Worm (Caenorhabditis elegans) whole organism, L4 larva: ENCODE results near the gene pho-1.

Source experiments
- F49E8.2 ChIP-seq: sonication (generic microtip); optimal IDR thresholded peaks from 2 replicates; lab custom pipeline; 2016; ENCODE audit warnings: missing compliant biosample characterization, mild to moderate bottlenecking, missing genetic modification characterization, borderline replicate concordance
- T20F7.1 ChIP-seq: fragments of 200-800 bp; sonication (Bioruptor generic); optimal IDR thresholded peaks from 2 replicates; lab custom pipeline; 2018; ENCODE audit warnings: mild to moderate bottlenecking, missing genetic modification characterization, missing compliant biosample characterization
- T26A8.4 ChIP-seq: fragments of 200-800 bp; sonication (Bioruptor generic); IDR thresholded peaks from 2 replicates; pipeline ENCODE4 v1.3.6; 2022; ENCODE audit warnings: missing genetic modification characterization, missing compliant biosample characterization
- ZK546.5 ChIP-seq, 2 experiments: sonication (generic microtip); optimal IDR thresholded peaks; 2 replicates each; lab custom pipeline; 2017; ENCODE audit warnings: missing biosample characterization in 2 of 2, missing genetic modification characterization in 2 of 2
- aha-1 ChIP-seq: fragments of 150-350 bp; peaks from one replicate; lab custom pipeline; 2014; ENCODE audit warnings: missing biosample characterization, missing genetic modification characterization
- aly-2 ChIP-seq: sonication (generic microtip); optimal IDR thresholded peaks from 2 replicates; lab custom pipeline; 2018; ENCODE audit warnings: missing biosample characterization, missing genetic modification characterization
- attf-4 ChIP-seq: sonication (generic microtip); optimal IDR thresholded peaks from 3 replicates; lab custom pipeline; 2017; ENCODE audit warnings: missing biosample characterization, missing genetic modification characterization
- ceh-32 ChIP-seq: sonication (generic microtip); optimal IDR thresholded peaks from 2 replicates; lab custom pipeline; 2016; ENCODE audit warnings: mild to moderate bottlenecking, missing genetic modification characterization, missing compliant biosample characterization; ENCODE audit not compliant: poor library complexity
- ceh-62 ChIP-seq: sonication (generic microtip); optimal IDR thresholded peaks from 2 replicates; lab custom pipeline; 2017; ENCODE audit warnings: missing biosample characterization, missing genetic modification characterization
- ces-1 ChIP-seq: fragments of 150-350 bp; sonication (generic microtip); optimal IDR thresholded peaks from 4 replicates; lab custom pipeline; 2014; ENCODE audit warnings: missing biosample characterization, missing genetic modification reagents, missing genetic modification characterization
- cey-2 ChIP-seq: sonication (generic microtip); optimal IDR thresholded peaks from 3 replicates; lab custom pipeline; 2017; ENCODE audit warnings: missing genetic modification characterization, mild to moderate bottlenecking, missing compliant biosample characterization, antibody characterized with exemption, borderline replicate concordance; ENCODE audit not compliant: insufficient read depth
- dmd-6 ChIP-seq: fragments of 200-800 bp; sonication (Bioruptor generic); IDR thresholded peaks from 2 replicates; pipeline ENCODE4 v1.3.6; 2022; ENCODE audit warnings: missing genetic modification reagents, missing genetic modification characterization, missing compliant biosample characterization
- dve-1 ChIP-seq: sonication (generic microtip); optimal IDR thresholded peaks from 2 replicates; lab custom pipeline; 2017; ENCODE audit warnings: antibody characterized with exemption, mild to moderate bottlenecking, missing genetic modification characterization, missing compliant biosample characterization; ENCODE audit not compliant: insufficient read depth
- gei-8 ChIP-seq: fragments of 200-800 bp; sonication (Bioruptor generic); optimal IDR thresholded peaks from 2 replicates; lab custom pipeline; 2018; ENCODE audit warnings: mild to moderate bottlenecking, missing genetic modification characterization, missing compliant biosample characterization
- hlh-11 ChIP-seq: fragments of 200-800 bp; sonication (Bioruptor generic); optimal IDR thresholded peaks from 2 replicates; lab custom pipeline; 2018; ENCODE audit warnings: mild to moderate bottlenecking, missing genetic modification characterization, missing compliant biosample characterization
- hlh-30 ChIP-seq: sonication (generic microtip); optimal IDR thresholded peaks from 2 replicates; lab custom pipeline; 2017; ENCODE audit warnings: antibody characterized with exemption, mild to moderate bottlenecking, missing genetic modification characterization, missing compliant biosample characterization; ENCODE audit not compliant: insufficient read depth
- lin-1 ChIP-seq: fragments of 200-800 bp; sonication (Bioruptor generic); IDR thresholded peaks from 2 replicates; pipeline ENCODE4 v1.3.6; 2022; ENCODE audit warnings: missing genetic modification reagents, missing genetic modification characterization, missing compliant biosample characterization
- lin-13 ChIP-seq: fragments of 150-350 bp; optimal IDR thresholded peaks from 2 replicates; lab custom pipeline; 2014; ENCODE audit warnings: missing biosample characterization, missing genetic modification reagents, missing genetic modification characterization
- lin-39 ChIP-seq: fragments of 150-350 bp; optimal IDR thresholded peaks from 2 replicates; lab custom pipeline; 2014; ENCODE audit warnings: missing biosample characterization, missing genetic modification reagents, missing genetic modification characterization
- lsy-2 ChIP-seq, 2 experiments: fragments of 150-350 bp in 1 of 2; sonication (generic microtip) in 1 of 2; optimal IDR thresholded peaks; 2 replicates each; lab custom pipeline; 2014 to 2017; ENCODE audit warnings: missing biosample characterization in 2 of 2, missing genetic modification characterization in 2 of 2
- mdl-1 ChIP-seq, 2 experiments: fragments of 150-350 bp in 1 of 2; sonication (generic microtip) in 1 of 2; optimal IDR thresholded peaks; 2 replicates each; lab custom pipeline; 2014 to 2017; ENCODE audit warnings: missing biosample characterization in 2 of 2, missing genetic modification characterization in 2 of 2
- mdt-29 ChIP-seq: fragments of 200-800 bp; sonication (Bioruptor generic); IDR thresholded peaks from 2 replicates; pipeline ENCODE4 v1.3.6; 2022; ENCODE audit warnings: missing genetic modification reagents, missing genetic modification characterization, missing compliant biosample characterization
- mep-1 ChIP-seq: fragments of 150-350 bp; sonication (generic microtip); optimal IDR thresholded peaks from 3 replicates; lab custom pipeline; 2014; ENCODE audit warnings: missing biosample characterization, missing genetic modification characterization
- mes-2 ChIP-seq: sonication (generic microtip); optimal IDR thresholded peaks from 2 replicates; lab custom pipeline; 2016; ENCODE audit warnings: missing genotype, mild to moderate bottlenecking, missing genetic modification characterization, missing compliant biosample characterization; ENCODE audit not compliant: poor library complexity, severe bottlenecking
- mxl-3 ChIP-seq: fragments of 200-800 bp; sonication (Bioruptor generic); optimal IDR thresholded peaks from 2 replicates; lab custom pipeline; 2018; ENCODE audit warnings: mild to moderate bottlenecking, missing genetic modification characterization, missing compliant biosample characterization
- nhr-10 ChIP-seq: fragments of 150-350 bp; optimal IDR thresholded peaks from 2 replicates; lab custom pipeline; 2014; ENCODE audit warnings: missing biosample characterization, missing genetic modification characterization
- nhr-11 ChIP-seq: fragments of 150-350 bp; optimal IDR thresholded peaks from 2 replicates; lab custom pipeline; 2014; ENCODE audit warnings: missing biosample characterization, missing genetic modification characterization
- nhr-237 ChIP-seq: sonication (generic microtip); optimal IDR thresholded peaks from 2 replicates; lab custom pipeline; 2017; ENCODE audit warnings: missing biosample characterization, missing genetic modification characterization
- nhr-28 ChIP-seq: fragments of 150-350 bp; optimal IDR thresholded peaks from 2 replicates; lab custom pipeline; 2014; ENCODE audit warnings: missing biosample characterization, missing genetic modification characterization
- nhr-76 ChIP-seq: fragments of 150-350 bp; optimal IDR thresholded peaks from 2 replicates; lab custom pipeline; 2014; ENCODE audit warnings: missing biosample characterization, missing genetic modification characterization
- nhr-77 ChIP-seq: fragments of 150-350 bp; optimal IDR thresholded peaks from 2 replicates; lab custom pipeline; 2014; ENCODE audit warnings: missing biosample characterization, missing genetic modification characterization
- pha-4 ChIP-seq, 2 experiments: fragments of 150-350 bp in 1 of 2; fragments of 200-800 bp in 1 of 2; sonication (Bioruptor generic) in 1 of 2; IDR thresholded peaks in 1 of 2; optimal IDR thresholded peaks in 1 of 2; 2 replicates each; pipeline versions ENCODE4 v1.3.6 to Lab custom; 2014 to 2022; ENCODE audit warnings: missing genetic modification characterization in 2 of 2, missing genetic modification reagents in 2 of 2, missing biosample characterization in 1 of 2, missing compliant biosample characterization in 1 of 2
- set-16 ChIP-seq: fragments of 200-800 bp; sonication (Bioruptor generic); IDR thresholded peaks from 2 replicates; pipeline ENCODE4 v1.3.6; 2022; ENCODE audit warnings: missing genetic modification reagents, missing genetic modification characterization, missing compliant biosample characterization
- spr-1 ChIP-seq: sonication (generic microtip); optimal IDR thresholded peaks from 2 replicates; lab custom pipeline; 2016; ENCODE audit warnings: mild to moderate bottlenecking, missing genetic modification characterization, missing compliant biosample characterization
- tra-1 ChIP-seq: fragments of 200-800 bp; sonication (Bioruptor generic); IDR thresholded peaks from 2 replicates; pipeline ENCODE4 v1.3.6; 2022; ENCODE audit warnings: missing genetic modification reagents, missing genetic modification characterization, missing compliant biosample characterization
- unc-62 ChIP-seq, 3 experiments: fragments of 150-350 bp in 1 of 3; sonication (generic microtip); optimal IDR thresholded peaks in 2 of 3; peaks in 1 of 3; 1 replicate in 1 of 3; 2 replicates in 2 of 3; lab custom pipeline; 2014 to 2017; ENCODE audit warnings: missing biosample characterization in 3 of 3, missing genetic modification characterization in 3 of 3, missing genetic modification reagents in 3 of 3, missing genotype in 1 of 3
- vab-7 ChIP-seq: fragments of 200-800 bp; sonication (Bioruptor generic); IDR thresholded peaks from 2 replicates; pipeline ENCODE4 v1.3.6; 2022; ENCODE audit warnings: missing genetic modification reagents, missing genetic modification characterization, missing compliant biosample characterization
- zag-1 ChIP-seq: fragments of 150-350 bp; optimal IDR thresholded peaks from 2 replicates; lab custom pipeline; 2014; ENCODE audit warnings: missing biosample characterization, missing genetic modification characterization
- zfp-2 ChIP-seq: sonication (generic microtip); optimal IDR thresholded peaks from 2 replicates; lab custom pipeline; 2016; ENCODE audit warnings: mild to moderate bottlenecking, missing genetic modification characterization, missing compliant biosample characterization
- zfp-3 ChIP-seq: fragments of 200-800 bp; sonication (Bioruptor generic); conservative IDR thresholded peaks from 2 replicates; pipeline ENCODE4 v1.3.6; 2022; ENCODE audit warnings: missing genetic modification reagents, missing genetic modification characterization, missing compliant biosample characterization
- ztf-7 ChIP-seq: fragments of 150-350 bp; optimal IDR thresholded peaks from 2 replicates; lab custom pipeline; 2014; ENCODE audit warnings: missing biosample characterization, missing genetic modification characterization

The pho-1 gene

DNA sequence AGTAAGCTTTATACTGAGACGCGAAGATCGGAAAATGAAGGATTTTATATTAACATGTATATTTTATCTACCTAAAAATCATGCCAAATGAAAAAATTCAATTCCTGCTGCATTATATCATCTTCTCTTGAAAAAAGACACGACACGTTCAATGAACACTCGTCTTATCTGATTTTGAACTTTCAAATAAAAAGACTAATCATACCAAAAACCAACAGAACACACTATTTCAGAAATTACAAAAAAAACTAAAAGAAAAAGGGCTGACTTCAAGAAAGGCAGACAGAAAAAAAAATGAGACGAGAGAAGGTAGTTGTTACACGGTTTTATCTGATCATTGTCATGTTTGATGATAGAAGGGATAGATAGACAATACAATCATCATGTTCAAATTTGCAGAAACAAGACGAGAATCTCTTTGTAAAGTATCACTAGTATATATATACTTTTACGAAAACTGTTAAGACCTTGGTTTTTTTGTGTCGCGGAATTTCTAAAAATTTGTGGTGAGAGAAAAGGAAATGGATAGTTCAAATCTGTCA, 47.2 kb upstream of the pho-1 start:
- TF ChIP-seq zfp-3 (GFP tag; lab: Robert Waterston, UW), result no peak
- no peak for TF ChIP-seq zag-1
- no peak for TF ChIP-seq lin-39
- TF ChIP-seq pha-4 (GFP tag; IDR thresholded peaks at IDR 0.05; lab: Robert Waterston, UW), result no peak
- no peak for TF ChIP-seq pha-4 (tag; optimal IDR thresholded peaks at IDR 0.05; lab: Kevin White, UChicago)
- TF ChIP-seq ZK546.5 (tag; optimal IDR thresholded peaks at IDR 0.05; lab: Kevin White, UChicago), result no peak
- no peak for TF ChIP-seq aly-2 (tag; lab: Kevin White, UChicago)
- TF ChIP-seq ztf-7 (tag; lab: Kevin White, UChicago), result no peak
- TF ChIP-seq vab-7, result no peak
- no peak for TF ChIP-seq lin-1 (GFP tag; lab: Robert Waterston, UW)
- TF ChIP-seq nhr-76 (tag; lab: Kevin White, UChicago), result peak; percentile 25
- no peak for TF ChIP-seq set-16 (GFP tag; lab: Robert Waterston, UW)
- peak; percentile 49 for TF ChIP-seq cey-2 (tag; lab: Kevin White, UChicago)
- no peak for TF ChIP-seq ces-1 (GFP tag; lab: Kevin White, UChicago)
- no peak for TF ChIP-seq T26A8.4 (GFP tag; lab: Robert Waterston, UW)
- TF ChIP-seq mes-2, result no peak
- TF ChIP-seq attf-4 (tag; lab: Kevin White, UChicago), result no peak
- TF ChIP-seq tra-1 (GFP tag; lab: Robert Waterston, UW), result 0 out of 2 replicates have a peak, but pooled peaks have one; percentile 42
- no peak for TF ChIP-seq unc-62 (GFP tag; optimal IDR thresholded peaks at IDR 0.05 in 1 of 2; lab: Kevin White, UChicago)
- TF ChIP-seq unc-62 (tag; optimal IDR thresholded peaks at IDR 0.05; lab: Kevin White, UChicago), result no peak
- peak; percentile 23 for TF ChIP-seq dve-1
- TF ChIP-seq mep-1, result no peak
- TF ChIP-seq nhr-77 (tag; lab: Kevin White, UChicago), result peak; percentile 16
- TF ChIP-seq gei-8 (GFP tag; lab: Kevin White, UChicago), result no peak
- peak; percentile 23 for TF ChIP-seq aha-1 (tag; lab: Kevin White, UChicago)
- TF ChIP-seq F49E8.2, result no peak
- TF ChIP-seq nhr-11 (tag; lab: Kevin White, UChicago), result no peak
- peak; percentile 70 for TF ChIP-seq nhr-28 (tag; lab: Kevin White, UChicago)
- no peak for TF ChIP-seq nhr-237 (tag; lab: Kevin White, UChicago)
- TF ChIP-seq dmd-6 (GFP tag; lab: Robert Waterston, UW), result peak; percentile 39; the same call in 1 of the 2 replicates

DNA sequence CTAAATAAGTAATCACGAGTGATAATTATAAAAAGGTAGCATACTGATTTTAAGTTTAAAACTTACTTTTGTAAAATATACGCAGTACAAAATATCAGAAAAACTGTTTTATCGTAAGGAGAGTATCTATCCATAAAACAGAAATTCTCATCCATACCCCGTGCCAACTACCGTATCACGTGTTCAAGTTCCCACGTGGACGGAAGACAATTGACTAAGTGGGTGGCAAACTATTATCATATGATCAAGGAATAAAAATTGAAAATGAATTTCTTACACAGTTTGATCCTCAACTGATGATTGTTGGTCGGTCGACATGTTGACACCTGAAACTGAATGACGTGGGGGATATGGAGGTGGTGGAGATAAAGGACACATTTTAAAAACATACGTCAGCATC, 46.5 kb upstream of the pho-1 start, which contains the start of gene pmt-1:
TSS of gene pmt-1 (minus strand) at position 332 of the 400 bp plus-strand sequence.
- no peak for TF ChIP-seq zag-1
- TF ChIP-seq nhr-10 (tag; lab: Kevin White, UChicago), result peak; percentile 42
- TF ChIP-seq dmd-6 (GFP tag; lab: Robert Waterston, UW), result peak; percentile 72
- TF ChIP-seq ceh-62, result no peak
- peak; percentile 28 for TF ChIP-seq nhr-28 (tag; lab: Kevin White, UChicago)
- peak; percentile 87 for TF ChIP-seq mxl-3 (GFP tag; lab: Kevin White, UChicago)
- peak; percentile 75 for TF ChIP-seq hlh-11 (tag; lab: Kevin White, UChicago)
- TF ChIP-seq ceh-32 (tag; lab: Kevin White, UChicago), result no peak
- no peak for TF ChIP-seq nhr-76 (tag; lab: Kevin White, UChicago)
- no peak for TF ChIP-seq cey-2 (tag; lab: Kevin White, UChicago)
- TF ChIP-seq T20F7.1, result peak; percentile 11
- TF ChIP-seq lsy-2 (tag; optimal IDR thresholded peaks at IDR 0.05; lab: Kevin White, UChicago), result peak in 1 of 2 experiments; percentile 31
- TF ChIP-seq mep-1, result peak; percentile 33
- TF ChIP-seq spr-1 (tag; lab: Kevin White, UChicago), result no peak
- TF ChIP-seq zfp-2 (tag; lab: Kevin White, UChicago), result no peak
- no peak for TF ChIP-seq lin-39
- peak; percentile 91 for TF ChIP-seq hlh-30
- peak; percentile 41 to 71 for TF ChIP-seq mdl-1 (tag; optimal IDR thresholded peaks at IDR 0.05; lab: Kevin White, UChicago)
- no peak for TF ChIP-seq ZK546.5 (tag; optimal IDR thresholded peaks at IDR 0.05; lab: Kevin White, UChicago)
- TF ChIP-seq lin-13 (GFP tag; lab: Kevin White, UChicago), result no peak
- peak; percentile 84 for TF ChIP-seq dve-1
- no peak for TF ChIP-seq mdt-29
- TF ChIP-seq tra-1 (GFP tag; lab: Robert Waterston, UW), result peak; percentile 83
